Worm (Caenorhabditis elegans): ENCODE data around the gene marc-1.

DNA sequence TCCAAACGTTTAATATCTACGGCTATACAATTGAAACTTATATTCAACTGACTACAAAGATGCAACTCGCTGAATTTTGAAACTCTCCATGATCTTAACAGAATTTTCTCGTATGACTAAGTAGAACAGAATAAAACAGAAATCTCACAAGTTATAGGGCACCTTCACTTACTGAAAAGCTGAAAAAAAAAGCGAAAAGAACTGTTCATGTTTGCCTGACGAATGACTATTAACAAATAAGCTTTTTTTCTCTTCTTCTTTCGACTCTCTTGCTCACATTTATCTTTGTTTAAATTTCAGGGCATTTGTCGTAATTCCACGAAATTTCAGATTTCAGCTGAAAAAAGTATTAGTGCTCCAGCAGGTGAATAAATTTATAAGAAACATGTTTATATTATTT is 36.7 kb upstream of the marc-1 start, which contains the start of gene xbx-6:
- TF ChIP-seq zag-1 (tag; optimal IDR thresholded peaks at IDR 0.05) (no peak), aly-2 (tag; optimal IDR thresholded peaks at IDR 0.05) (no peak), snpc-4 (tag; optimal IDR thresholded peaks at IDR 0.05) (no peak), lsy-2 (tag; optimal IDR thresholded peaks at IDR 0.05) (no peak), unc-62 (GFP tag; optimal IDR thresholded peaks at IDR 0.05) (no peak), elt-3 (tag; optimal IDR thresholded peaks at IDR 0.05) (no peak), ztf-1 (GFP tag; conservative IDR thresholded peaks at IDR 0.05) (no peak), nhr-77 (tag; optimal IDR thresholded peaks at IDR 0.05) (no peak), fos-1 (tag; optimal IDR thresholded peaks at IDR 0.05) (no peak), ama-1 (optimal IDR thresholded peaks at IDR 0.05) (no peak), lin-13 (GFP tag; optimal IDR thresholded peaks at IDR 0.05) (no peak), lin-39 (tag; optimal IDR thresholded peaks at IDR 0.05) (no peak), nhr-237 (tag; optimal IDR thresholded peaks at IDR 0.05) (no peak)
